Worm (Caenorhabditis elegans) whole organism, young adult: ENCODE measurements around the gene arrd-8.

ENCODE experiments used
- B0336.3 ChIP-seq: fragments of 200-800 bp; sonication (Bioruptor generic); IDR thresholded peaks from 2 replicates; pipeline ENCODE4 v1.3.6; 2022; ENCODE audit warnings: missing genetic modification characterization, missing compliant biosample characterization
- C06A6.2 ChIP-seq: fragments of 200-800 bp; sonication (Bioruptor generic); conservative IDR thresholded peaks from 2 replicates; pipeline ENCODE4 v1.3.6; 2022; ENCODE audit warnings: missing genetic modification characterization, missing compliant biosample characterization
- C17E4.6 ChIP-seq: fragments of 200-800 bp; sonication (Bioruptor generic); IDR thresholded peaks from 2 replicates; pipeline ENCODE4 v1.3.6; 2022; ENCODE audit warnings: missing genetic modification reagents, missing genetic modification characterization, missing compliant biosample characterization
- F10E7.11 ChIP-seq: sonication (generic microtip); optimal IDR thresholded peaks from 2 replicates; lab custom pipeline; 2017; ENCODE audit warnings: mild to moderate bottlenecking, missing genetic modification characterization, moderate library complexity, missing compliant biosample characterization
- F22D6.2 ChIP-seq: sonication (generic microtip); optimal IDR thresholded peaks from 2 replicates; lab custom pipeline; 2016; ENCODE audit warnings: mild to moderate bottlenecking, missing genetic modification characterization, missing compliant biosample characterization
- F49E8.2 ChIP-seq: sonication (generic microtip); optimal IDR thresholded peaks from 3 replicates; lab custom pipeline; 2017; ENCODE audit warnings: missing genetic modification characterization, mild to moderate bottlenecking, missing compliant biosample characterization, antibody characterized with exemption, moderate library complexity; ENCODE audit not compliant: insufficient read depth
- K11D2.4 ChIP-seq: fragments of 200-800 bp; sonication (Bioruptor generic); IDR thresholded peaks from 2 replicates; pipeline ENCODE4 v1.3.6; 2022; ENCODE audit warnings: missing genetic modification reagents, missing genetic modification characterization, missing compliant biosample characterization
- K12H6.12 ChIP-seq: fragments of 200-800 bp; sonication (Bioruptor generic); optimal IDR thresholded peaks from 2 replicates; lab custom pipeline; 2018; ENCODE audit warnings: mild to moderate bottlenecking, missing genetic modification characterization, missing compliant biosample characterization
- Y53G8AR.9 ChIP-seq: fragments of 200-800 bp; sonication (Bioruptor generic); conservative IDR thresholded peaks from 2 replicates; pipeline ENCODE4 v1.3.6; 2022; ENCODE audit warnings: missing genetic modification reagents, missing genetic modification characterization, missing compliant biosample characterization
- Y56A3A.18 ChIP-seq: fragments of 200-800 bp; sonication (Bioruptor generic); IDR thresholded peaks from 2 replicates; pipeline ENCODE4 v1.3.6; 2022; ENCODE audit warnings: missing genetic modification reagents, missing genetic modification characterization, missing compliant biosample characterization
- Y67H2A.10 ChIP-seq: fragments of 200-800 bp; sonication (Bioruptor generic); conservative IDR thresholded peaks from 2 replicates; pipeline ENCODE4 v1.3.6; 2022; ENCODE audit warnings: missing genetic modification reagents, missing genetic modification characterization, missing compliant biosample characterization
- akir-1 ChIP-seq: fragments of 200-800 bp; sonication (Bioruptor generic); optimal IDR thresholded peaks from 2 replicates; lab custom pipeline; 2018; ENCODE audit warnings: mild to moderate bottlenecking, missing genetic modification characterization, moderate library complexity, missing compliant biosample characterization
- atf-7 ChIP-seq: sonication (generic microtip); optimal IDR thresholded peaks from 2 replicates; lab custom pipeline; 2017; ENCODE audit warnings: mild to moderate bottlenecking, missing genetic modification characterization, missing compliant biosample characterization
- attf-5 ChIP-seq: fragments of 200-800 bp; sonication (Bioruptor generic); optimal IDR thresholded peaks from 2 replicates; lab custom pipeline; 2018; ENCODE audit warnings: mild to moderate bottlenecking, missing genetic modification characterization, missing compliant biosample characterization
- cebp-1 ChIP-seq, 2 experiments: fragments of 200-800 bp in 1 of 2; sonication (Bioruptor generic) in 1 of 2; sonication (generic microtip) in 1 of 2; IDR thresholded peaks in 1 of 2; optimal IDR thresholded peaks in 1 of 2; 2 replicates each; pipeline versions ENCODE4 v1.3.6 to Lab custom; 2017 to 2022; ENCODE audit warnings: missing compliant biosample characterization in 2 of 2, missing genetic modification characterization in 2 of 2, mild to moderate bottlenecking in 1 of 2, missing genetic modification reagents in 1 of 2, moderate library complexity in 1 of 2
- ceh-27 ChIP-seq: fragments of 200-800 bp; sonication (Bioruptor generic); optimal IDR thresholded peaks from 2 replicates; lab custom pipeline; 2018; ENCODE audit warnings: mild to moderate bottlenecking, missing genetic modification characterization, moderate library complexity, missing compliant biosample characterization
- ceh-40 ChIP-seq: fragments of 200-800 bp; sonication (Bioruptor generic); IDR thresholded peaks from 2 replicates; pipeline ENCODE4 v1.3.6; 2022; ENCODE audit warnings: missing genetic modification characterization, missing compliant biosample characterization
- ceh-58 ChIP-seq: fragments of 200-800 bp; sonication (Bioruptor generic); IDR thresholded peaks from 2 replicates; pipeline ENCODE4 v1.3.6; 2022; ENCODE audit warnings: missing genetic modification characterization, missing compliant biosample characterization
- efl-1 ChIP-seq: fragments of 150-350 bp; optimal IDR thresholded peaks from 2 replicates; lab custom pipeline; 2014; ENCODE audit warnings: missing biosample characterization, missing genetic modification reagents, missing genetic modification characterization
- egl-18 ChIP-seq: fragments of 200-800 bp; sonication (Bioruptor generic); IDR thresholded peaks from 2 replicates; pipeline ENCODE4 v1.3.6; 2022; ENCODE audit warnings: missing genetic modification reagents, missing genetic modification characterization, missing compliant biosample characterization
- fkh-3 ChIP-seq: sonication (generic microtip); optimal IDR thresholded peaks from 2 replicates; lab custom pipeline; 2016; ENCODE audit warnings: mild to moderate bottlenecking, missing genetic modification characterization, missing compliant biosample characterization
- hmg-1.2 ChIP-seq: fragments of 200-800 bp; sonication (Bioruptor generic); IDR thresholded peaks from 2 replicates; pipeline ENCODE4 v1.3.6; 2022; ENCODE audit warnings: missing genetic modification reagents, missing genetic modification characterization, missing compliant biosample characterization
- hsf-1 ChIP-seq: fragments of 200-800 bp; sonication (Bioruptor generic); IDR thresholded peaks from 2 replicates; pipeline ENCODE4 v1.3.6; 2022; ENCODE audit warnings: missing genetic modification reagents, missing genetic modification characterization, missing compliant biosample characterization
- lin-40 ChIP-seq: sonication (generic microtip); optimal IDR thresholded peaks from 2 replicates; lab custom pipeline; 2016; ENCODE audit warnings: missing genetic modification characterization, mild to moderate bottlenecking, missing compliant biosample characterization, missing genotype, missing genetic modification reagents
- lin-54 ChIP-seq: fragments of 200-800 bp; sonication (Bioruptor generic); optimal IDR thresholded peaks from 2 replicates; lab custom pipeline; 2018; ENCODE audit warnings: mild to moderate bottlenecking, missing genetic modification characterization, missing compliant biosample characterization
- lsl-1 ChIP-seq: fragments of 200-800 bp; sonication (Bioruptor generic); optimal IDR thresholded peaks from 2 replicates; lab custom pipeline; 2018; ENCODE audit warnings: mild to moderate bottlenecking, missing genetic modification characterization, moderate library complexity, missing compliant biosample characterization
- madf-10 ChIP-seq: sonication (generic microtip); optimal IDR thresholded peaks from 2 replicates; lab custom pipeline; 2016; ENCODE audit warnings: mild to moderate bottlenecking, missing genetic modification characterization, missing compliant biosample characterization
- madf-3 ChIP-seq: fragments of 200-800 bp; sonication (Bioruptor generic); IDR thresholded peaks from 2 replicates; pipeline ENCODE4 v1.3.6; 2022; ENCODE audit warnings: missing genetic modification reagents, missing genetic modification characterization, missing compliant biosample characterization
- mcd-1 ChIP-seq: fragments of 200-800 bp; sonication (Bioruptor generic); IDR thresholded peaks from 2 replicates; pipeline ENCODE4 v1.3.6; 2022; ENCODE audit warnings: missing genetic modification reagents, missing genetic modification characterization, missing compliant biosample characterization
- mel-28 ChIP-seq: sonication (generic microtip); optimal IDR thresholded peaks from 2 replicates; lab custom pipeline; 2016; ENCODE audit warnings: borderline replicate concordance, mild to moderate bottlenecking, missing genetic modification characterization, missing compliant biosample characterization
- mxl-1 ChIP-seq: sonication (generic microtip); optimal IDR thresholded peaks from 2 replicates; lab custom pipeline; 2016; ENCODE audit warnings: missing genetic modification characterization, missing compliant biosample characterization
- nhr-80 ChIP-seq: sonication (generic microtip); optimal IDR thresholded peaks from 2 replicates; lab custom pipeline; 2016; ENCODE audit warnings: missing genetic modification characterization, missing compliant biosample characterization
- pha-4 ChIP-seq: fragments of 150-350 bp; sonication (generic microtip); optimal IDR thresholded peaks from 2 replicates; lab custom pipeline; 2014; ENCODE audit warnings: missing biosample characterization, missing genetic modification reagents, missing genetic modification characterization
- rcor-1 ChIP-seq: fragments of 200-800 bp; sonication (Bioruptor generic); IDR thresholded peaks from 2 replicates; pipeline ENCODE4 v1.3.6; 2022; ENCODE audit warnings: missing genetic modification reagents, missing genetic modification characterization, missing compliant biosample characterization
- rec-8 ChIP-seq, 2 experiments: sonication (generic microtip); optimal IDR thresholded peaks; 2 replicates each; lab custom pipeline; 2016; ENCODE audit warnings: mild to moderate bottlenecking in 2 of 2, missing genetic modification characterization in 2 of 2, missing genetic modification reagents in 2 of 2, missing genotype in 2 of 2, missing biosample characterization in 1 of 2, missing compliant biosample characterization in 1 of 2, moderate library complexity in 1 of 2
- rpc-1 ChIP-seq, 2 experiments: fragments of 150-350 bp in 1 of 2; sonication (generic microtip) in 1 of 2; optimal IDR thresholded peaks; 2 replicates each; lab custom pipeline; 2014 to 2018; ENCODE audit warnings: missing biosample characterization in 1 of 2, missing genetic modification characterization in 1 of 2, missing genetic modification reagents in 1 of 2, missing genotype in 1 of 2
- sea-2 ChIP-seq: fragments of 200-800 bp; sonication (Bioruptor generic); IDR thresholded peaks from 2 replicates; pipeline ENCODE4 v1.3.6; 2022; ENCODE audit warnings: missing genetic modification characterization, missing compliant biosample characterization
- snpc-1.3 ChIP-seq: sonication (generic microtip); optimal IDR thresholded peaks from 2 replicates; lab custom pipeline; 2017; ENCODE audit warnings: missing genetic modification characterization, mild to moderate bottlenecking, missing compliant biosample characterization, antibody characterized with exemption, moderate library complexity, missing genotype, missing genetic modification reagents; ENCODE audit not compliant: insufficient read depth
- somi-1 ChIP-seq: fragments of 200-800 bp; sonication (Bioruptor generic); optimal IDR thresholded peaks from 2 replicates; lab custom pipeline; 2018; ENCODE audit warnings: mild to moderate bottlenecking, missing genetic modification characterization, missing compliant biosample characterization
- tbp1 ChIP-seq: fragments of 200-800 bp; sonication (Bioruptor generic); optimal IDR thresholded peaks from 2 replicates; lab custom pipeline; 2018; ENCODE audit warnings: mild to moderate bottlenecking, missing genetic modification characterization, missing compliant biosample characterization
- unc-62 ChIP-seq: fragments of 150-350 bp; optimal IDR thresholded peaks from 2 replicates; lab custom pipeline; 2014; ENCODE audit warnings: missing biosample characterization, missing genetic modification reagents, missing genetic modification characterization
- ztf-22 ChIP-seq: fragments of 200-800 bp; sonication (Bioruptor generic); optimal IDR thresholded peaks from 2 replicates; lab custom pipeline; 2018; ENCODE audit warnings: mild to moderate bottlenecking, missing genetic modification characterization, moderate library complexity, missing compliant biosample characterization
- ztf-3 ChIP-seq: fragments of 200-800 bp; sonication (Bioruptor generic); optimal IDR thresholded peaks from 2 replicates; lab custom pipeline; 2018; ENCODE audit warnings: mild to moderate bottlenecking, missing genetic modification characterization, missing compliant biosample characterization

arrd-8 gene

DNA sequence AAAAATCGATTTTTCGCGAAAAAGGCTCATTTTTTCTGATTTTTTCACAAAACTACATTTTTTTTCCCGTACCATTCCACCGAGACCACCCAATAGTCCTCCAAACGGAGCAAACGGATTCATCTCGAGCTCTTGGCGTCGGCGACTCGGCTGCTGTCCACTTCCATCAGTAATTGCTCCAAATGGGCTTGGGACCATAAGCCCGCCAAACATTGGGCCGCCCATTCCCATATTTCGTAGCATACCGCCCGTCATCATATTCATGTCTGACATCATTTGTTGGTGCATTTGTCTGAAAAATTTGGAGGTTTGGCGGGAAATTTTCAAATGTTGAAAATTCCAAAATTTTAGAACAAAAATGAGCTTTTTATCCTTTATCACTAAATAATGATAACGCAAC is 33.8 kb downstream of the arrd-8 start:
- no peak for TF ChIP-seq sea-2 (GFP tag; lab: Robert Waterston, UW)
- TF ChIP-seq akir-1 = no peak
- TF ChIP-seq C06A6.2 (GFP tag; lab: Robert Waterston, UW) = 0 out of 2 replicates have a peak, but pooled peaks have one; percentile 23
- TF ChIP-seq B0336.3 = 0 out of 2 replicates have a peak, but pooled peaks have one; percentile 24
- no peak for TF ChIP-seq ceh-58 (GFP tag; lab: Robert Waterston, UW)
- TF ChIP-seq, all 124 proteins: peak for 2

DNA sequence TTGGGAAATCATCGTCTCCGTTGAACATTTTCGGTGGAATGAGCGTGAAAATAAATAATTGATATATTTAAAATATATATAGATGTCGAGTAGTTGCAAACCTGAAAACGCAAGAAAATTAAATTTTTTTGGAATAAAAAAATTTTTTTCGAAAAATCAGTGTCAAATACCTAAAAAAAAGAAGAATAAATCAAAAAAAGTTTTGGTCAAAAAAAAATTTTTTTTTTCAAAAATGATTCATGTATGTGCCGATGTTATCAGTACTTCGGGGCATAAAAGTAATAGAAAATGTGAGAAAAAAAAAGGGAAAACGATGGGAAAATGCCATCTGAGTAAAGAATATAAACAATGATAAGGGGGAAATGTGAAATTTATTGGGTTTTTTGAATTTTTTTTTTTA is 35.0 kb downstream of the arrd-8 start, which contains the start of gene Y17G7B.17:
Y17G7B.17 (minus strand) TSS at position 101 of the 400 bp plus-strand sequence.
- TF ChIP-seq ceh-40 = no peak
- peak; percentile 14 for TF ChIP-seq nhr-80
- TF ChIP-seq tbp1 (GFP tag; lab: Kevin White, UChicago) = no peak
- TF ChIP-seq fkh-3 (tag; lab: Kevin White, UChicago) = no peak
- no peak for TF ChIP-seq F49E8.2 (tag; lab: Kevin White, UChicago)
- TF ChIP-seq unc-62 (GFP tag; lab: Kevin White, UChicago) = no peak

ce11 chrII:12102365-12102764 is 37.5 kb downstream of the arrd-8 start:
- peak; percentile 75 for TF ChIP-seq lin-54 (GFP tag; lab: Kevin White, UChicago)
- peak; percentile 94 for TF ChIP-seq attf-5 (GFP tag; lab: Kevin White, UChicago)
- TF ChIP-seq C17E4.6 (GFP tag; lab: Robert Waterston, UW) = 0 out of 2 replicates have a peak, but pooled peaks have one; percentile 16
- TF ChIP-seq madf-10 = peak; percentile 75
- peak; percentile 87 for TF ChIP-seq K12H6.12 (tag; lab: Kevin White, UChicago)
- TF ChIP-seq nhr-80 = peak; percentile 42
- 0 out of 2 replicates have a peak, but pooled peaks have one; percentile 42 for TF ChIP-seq cebp-1 (GFP tag; IDR thresholded peaks at IDR 0.05; lab: Robert Waterston, UW)
- TF ChIP-seq cebp-1 (tag; optimal IDR thresholded peaks at IDR 0.05; lab: Kevin White, UChicago) = peak; percentile 85
- TF ChIP-seq ztf-3 (GFP tag; lab: Kevin White, UChicago) = peak; percentile 67
- peak; percentile 69 for TF ChIP-seq rcor-1 (GFP tag; lab: Robert Waterston, UW)
- TF ChIP-seq atf-7 (tag; lab: Kevin White, UChicago) = peak; percentile 88
- peak; percentile 96 for TF ChIP-seq lin-40 (tag; lab: Kevin White, UChicago)
- TF ChIP-seq ceh-27 (GFP tag; lab: Kevin White, UChicago) = peak; percentile 90
- peak; percentile 77 for TF ChIP-seq F22D6.2
- TF ChIP-seq pha-4 = peak; percentile 60
- peak; percentile 20 for TF ChIP-seq efl-1 (GFP tag; lab: Kevin White, UChicago)
- TF ChIP-seq hmg-1.2 (GFP tag; lab: Robert Waterston, UW) = peak; percentile 96
- TF ChIP-seq snpc-1.3 = no peak
- TF ChIP-seq lsl-1 (GFP tag; lab: Kevin White, UChicago) = no peak
- peak; percentile 76; the same call in 1 of the 2 replicates for TF ChIP-seq madf-3 (GFP tag; lab: Robert Waterston, UW)
- no peak for TF ChIP-seq rec-8 (tag; optimal IDR thresholded peaks at IDR 0.05; lab: Kevin White, UChicago)
- peak; percentile 88 for TF ChIP-seq somi-1 (GFP tag; lab: Kevin White, UChicago)
- peak; percentile 99 for TF ChIP-seq hsf-1 (GFP tag; lab: Robert Waterston, UW)
- no peak for TF ChIP-seq ceh-58 (GFP tag; lab: Robert Waterston, UW)
- no peak for TF ChIP-seq mxl-1 (tag; lab: Kevin White, UChicago)
- peak; percentile 58 for TF ChIP-seq ztf-22 (GFP tag; lab: Kevin White, UChicago)
- peak; percentile 93 for TF ChIP-seq K11D2.4
- peak; percentile 30; the same call in 1 of the 2 replicates for TF ChIP-seq Y56A3A.18 (GFP tag; lab: Robert Waterston, UW)
- peak; percentile 88 for TF ChIP-seq Y67H2A.10 (GFP tag; lab: Robert Waterston, UW)
- TF ChIP-seq mel-28 (tag; lab: Kevin White, UChicago) = peak; percentile 50
- TF ChIP-seq mcd-1 (GFP tag; lab: Robert Waterston, UW) = peak; percentile 89
- peak; percentile 56 for TF ChIP-seq rpc-1 (optimal IDR thresholded peaks at IDR 0.05; lab: Kevin White, UChicago)
- no peak for TF ChIP-seq rpc-1 (tag; optimal IDR thresholded peaks at IDR 0.05; lab: Kevin White, UChicago)
- peak; percentile 25 for TF ChIP-seq F10E7.11
- peak; percentile 76 for TF ChIP-seq Y53G8AR.9
- TF ChIP-seq egl-18 (GFP tag; lab: Robert Waterston, UW) = 0 out of 2 replicates have a peak, but pooled peaks have one; percentile 17
